Worm (Caenorhabditis elegans) whole organism, early embryonic: ENCODE data around the gene F44E7.4.

Source experiments
- B0310.2 ChIP-seq: sonication (generic microtip); optimal IDR thresholded peaks from 2 replicates; lab custom pipeline; 2016; ENCODE audit warnings: mild to moderate bottlenecking, missing genetic modification characterization, missing compliant biosample characterization
- aly-1 ChIP-seq: sonication (generic microtip); optimal IDR thresholded peaks from 2 replicates; lab custom pipeline; 2016; ENCODE audit warnings: missing genetic modification characterization, missing compliant biosample characterization
- ama-1 ChIP-seq: fragments of 150-350 bp; optimal IDR thresholded peaks from 2 replicates; lab custom pipeline; 2014
- ets-7 ChIP-seq: sonication (generic microtip); optimal IDR thresholded peaks from 2 replicates; lab custom pipeline; 2016; ENCODE audit warnings: missing genotype, missing genetic modification characterization, missing compliant biosample characterization
- flt-1 ChIP-seq: fragments of 200-800 bp; sonication (Bioruptor generic); IDR thresholded peaks from 2 replicates; pipeline ENCODE4 v1.3.6; 2022; ENCODE audit warnings: missing genetic modification characterization, missing compliant biosample characterization
- hmg-4 ChIP-seq: fragments of 200-800 bp; sonication (Bioruptor generic); optimal IDR thresholded peaks from 2 replicates; lab custom pipeline; 2018; ENCODE audit warnings: mild to moderate bottlenecking, missing genetic modification characterization, missing compliant biosample characterization
- hnd-1 ChIP-seq: sonication (generic microtip); optimal IDR thresholded peaks from 2 replicates; lab custom pipeline; 2016; ENCODE audit warnings: missing genetic modification characterization, missing compliant biosample characterization
- scrt-1 ChIP-seq: fragments of 200-800 bp; sonication (Bioruptor generic); IDR thresholded peaks from 2 replicates; pipeline ENCODE4 v1.3.6; 2022; ENCODE audit warnings: missing genetic modification characterization, missing compliant biosample characterization
- sea-1 ChIP-seq: fragments of 200-800 bp; sonication (Bioruptor generic); conservative IDR thresholded peaks from 2 replicates; pipeline ENCODE4 v1.3.6; 2022; ENCODE audit warnings: missing genetic modification characterization, missing compliant biosample characterization
- tbx-37 ChIP-seq: fragments of 200-800 bp; sonication (Bioruptor generic); conservative IDR thresholded peaks from 2 replicates; pipeline ENCODE4 v1.3.6; 2022; ENCODE audit warnings: missing genetic modification reagents, missing genetic modification characterization, missing compliant biosample characterization
- tra-4 ChIP-seq: sonication (generic microtip); optimal IDR thresholded peaks from 2 replicates; lab custom pipeline; 2017; ENCODE audit warnings: missing genetic modification characterization, missing compliant biosample characterization

DNA sequence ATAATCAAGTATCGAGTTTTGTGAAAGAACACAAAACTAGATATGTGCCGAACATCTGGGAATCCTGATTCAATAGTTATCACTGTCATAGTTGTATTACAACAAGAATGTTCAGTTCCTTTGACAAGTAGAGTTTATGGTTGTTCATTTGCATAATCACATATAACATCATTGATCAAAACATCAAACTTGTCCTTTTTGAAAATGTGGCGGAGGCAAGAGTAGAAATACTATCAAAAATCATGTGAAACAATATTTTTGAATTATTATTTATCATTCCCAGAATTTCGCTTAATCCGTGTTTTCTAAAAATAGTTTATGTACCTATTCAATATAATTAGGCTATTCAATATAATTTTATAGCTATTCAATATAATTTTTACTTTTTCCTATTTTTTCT is 8.6 kb upstream of the F44E7.4 start, which contains the start of gene F44E7.7:
- no peak for TF ChIP-seq aly-1
- TF ChIP-seq ama-1 (lab: Kevin White, UChicago), result no peak
- no peak for TF ChIP-seq scrt-1
- TF ChIP-seq flt-1 (GFP tag; lab: Robert Waterston, UW), result no peak
- TF ChIP-seq hnd-1 (tag; lab: Kevin White, UChicago), result no peak
- TF ChIP-seq B0310.2 (tag; lab: Kevin White, UChicago), result no peak
- TF ChIP-seq sea-1 (GFP tag; lab: Robert Waterston, UW), result no peak
- TF ChIP-seq tbx-37 (GFP tag; lab: Robert Waterston, UW), result no peak
- TF ChIP-seq ets-7 (tag; lab: Kevin White, UChicago), result no peak
- no peak for TF ChIP-seq hmg-4 (GFP tag; lab: Kevin White, UChicago)
- TF ChIP-seq tra-4 (tag; lab: Kevin White, UChicago), result no peak
